Worm (Caenorhabditis elegans): Measurements from ENCODE around the gene wht-4.

The wht-4 gene

DNA sequence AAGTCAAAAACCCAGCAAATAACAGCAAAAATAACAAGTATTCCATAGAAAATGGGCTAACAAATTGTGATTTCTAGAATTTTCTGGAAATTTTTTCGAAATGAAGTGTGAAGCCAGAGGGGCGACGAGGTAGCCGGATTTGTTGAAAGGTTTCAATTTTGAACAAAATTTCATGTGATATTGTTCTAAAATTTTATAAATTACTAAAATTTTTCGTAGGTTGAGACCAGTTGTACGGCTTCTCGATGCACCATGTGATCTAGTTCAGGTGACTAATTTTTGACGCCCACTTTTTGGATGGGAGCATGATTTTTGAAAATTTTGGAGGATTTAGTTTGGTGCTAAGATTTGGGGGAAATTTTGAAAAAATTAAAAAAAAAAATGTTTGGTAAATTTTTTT, 19.5 kb upstream of the wht-4 start, which contains the start of gene gcy-19:
gcy-19 (minus strand) TSS at position 101 of the 400 bp plus-strand sequence.
- TF ChIP-seq unc-39 (tag; optimal IDR thresholded peaks at IDR 0.05) (no peak), nhr-237 (tag; optimal IDR thresholded peaks at IDR 0.05) (no peak), nhr-11 (tag; optimal IDR thresholded peaks at IDR 0.05) (no peak), ceh-16 (tag; optimal IDR thresholded peaks at IDR 0.05) (no peak), nhr-12 (tag; optimal IDR thresholded peaks at IDR 0.05) (no peak), sma-3 (GFP tag; optimal IDR thresholded peaks at IDR 0.05) (no peak), ZK546.5 (tag; optimal IDR thresholded peaks at IDR 0.05) (no peak), ceh-82 (tag; optimal IDR thresholded peaks at IDR 0.05) (no peak), mdl-1 (tag; optimal IDR thresholded peaks at IDR 0.05) (no peak)

DNA sequence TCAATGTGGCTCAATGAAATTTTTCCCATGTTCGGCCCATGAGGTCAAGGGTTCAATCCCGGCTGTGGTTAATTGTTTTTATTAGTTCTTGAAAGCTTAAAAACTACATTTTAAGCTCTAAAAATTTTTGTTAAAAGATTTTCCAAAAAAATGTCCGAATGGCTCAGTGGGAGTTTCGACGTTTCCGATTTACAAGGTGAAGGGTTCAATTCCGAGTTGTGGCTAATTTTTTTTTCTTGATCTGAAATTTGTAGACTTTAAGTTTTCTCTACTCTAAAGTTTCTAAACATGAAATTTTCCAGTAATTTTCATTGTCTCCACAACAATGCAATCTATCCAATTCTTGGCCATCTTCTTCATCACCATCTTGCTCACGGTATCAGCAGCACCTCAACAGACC, 16.2 kb upstream of the wht-4 start, which contains the start of gene F02E11.2:
F02E11.2 (plus strand) TSS at position 301 of the 400 bp plus-strand sequence.
- TF ChIP-seq aly-2 (tag; optimal IDR thresholded peaks at IDR 0.05) (no peak), zag-1 (tag; optimal IDR thresholded peaks at IDR 0.05) (no peak), R02D3.7 (tag; optimal IDR thresholded peaks at IDR 0.05) (no peak), nhr-77 (tag; optimal IDR thresholded peaks at IDR 0.05) (no peak), lsy-2 (tag; optimal IDR thresholded peaks at IDR 0.05) (no peak)

DNA sequence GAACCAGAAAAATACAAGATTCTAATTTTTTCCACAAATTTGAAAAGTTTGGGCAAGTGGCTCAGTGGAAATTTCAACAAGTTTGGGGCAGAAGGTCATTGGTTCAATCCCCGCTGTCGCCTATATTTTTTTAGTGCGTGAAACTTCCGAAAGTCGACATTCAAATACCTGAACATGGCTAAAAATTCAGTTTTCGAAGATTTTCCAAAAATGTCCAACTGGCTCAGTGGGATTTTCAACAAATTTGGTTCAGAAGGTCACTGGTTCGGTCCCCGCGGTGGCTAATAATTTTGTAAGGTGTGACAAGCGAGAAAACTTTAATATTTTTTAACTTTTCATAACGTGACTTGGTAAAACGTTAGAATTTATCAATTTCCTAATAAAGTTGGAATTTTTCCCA, 14.0 kb upstream of the wht-4 start:
- TF ChIP-seq ceh-16 (tag; optimal IDR thresholded peaks at IDR 0.05): no peak
- TF ChIP-seq nhr-23 (tag; optimal IDR thresholded peaks at IDR 0.05): no peak

DNA sequence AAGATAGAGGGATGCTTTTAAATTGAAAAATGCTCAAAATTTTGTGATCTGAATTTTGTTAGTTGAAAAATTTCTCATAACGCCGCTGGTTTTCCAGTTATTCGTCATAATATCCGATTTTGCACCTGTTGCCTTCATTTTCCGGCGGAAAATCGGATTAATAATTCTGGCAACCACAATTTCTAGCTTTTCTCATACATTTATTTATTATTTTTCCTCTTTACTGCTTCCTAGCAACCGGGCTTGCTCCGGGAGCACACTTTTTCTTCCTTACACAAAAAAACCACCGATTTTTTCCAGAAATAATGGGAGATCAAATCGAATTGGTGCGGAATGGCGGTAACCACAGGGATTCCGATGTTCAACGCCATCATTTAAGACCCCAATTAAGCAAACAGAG, 11.4 kb upstream of the wht-4 start, which contains the start of gene F02E11.7:
F02E11.7 (plus strand) TSS at position 301 of the 400 bp plus-strand sequence.
- TF ChIP-seq aly-2 (tag; optimal IDR thresholded peaks at IDR 0.05): no peak
- TF ChIP-seq nhr-21 (tag; optimal IDR thresholded peaks at IDR 0.05): no peak
- TF ChIP-seq nhr-237 (tag; optimal IDR thresholded peaks at IDR 0.05): no peak
- no peak for TF ChIP-seq egl-27 (tag; optimal IDR thresholded peaks at IDR 0.05)
- TF ChIP-seq unc-62 (GFP tag; optimal IDR thresholded peaks at IDR 0.05): no peak
- TF ChIP-seq zag-1 (tag; optimal IDR thresholded peaks at IDR 0.05): no peak
- no peak for TF ChIP-seq elt-1 (tag; optimal IDR thresholded peaks at IDR 0.05)
- no peak for TF ChIP-seq mbf-1 (tag; optimal IDR thresholded peaks at IDR 0.05)
- no peak for TF ChIP-seq ztf-11 (tag; optimal IDR thresholded peaks at IDR 0.05)
- TF ChIP-seq nhr-10 (tag; optimal IDR thresholded peaks at IDR 0.05): no peak
- no peak for TF ChIP-seq mdl-1 (tag; optimal IDR thresholded peaks at IDR 0.05)
- TF ChIP-seq sem-4 (tag; optimal IDR thresholded peaks at IDR 0.05): no peak
- TF ChIP-seq skn-1 (tag; optimal IDR thresholded peaks at IDR 0.05): no peak
- no peak for TF ChIP-seq nhr-129 (tag; optimal IDR thresholded peaks at IDR 0.05)
- TF ChIP-seq ztf-4 (tag; optimal IDR thresholded peaks at IDR 0.05): no peak
- TF ChIP-seq ama-1 (optimal IDR thresholded peaks at IDR 0.05): no peak

DNA sequence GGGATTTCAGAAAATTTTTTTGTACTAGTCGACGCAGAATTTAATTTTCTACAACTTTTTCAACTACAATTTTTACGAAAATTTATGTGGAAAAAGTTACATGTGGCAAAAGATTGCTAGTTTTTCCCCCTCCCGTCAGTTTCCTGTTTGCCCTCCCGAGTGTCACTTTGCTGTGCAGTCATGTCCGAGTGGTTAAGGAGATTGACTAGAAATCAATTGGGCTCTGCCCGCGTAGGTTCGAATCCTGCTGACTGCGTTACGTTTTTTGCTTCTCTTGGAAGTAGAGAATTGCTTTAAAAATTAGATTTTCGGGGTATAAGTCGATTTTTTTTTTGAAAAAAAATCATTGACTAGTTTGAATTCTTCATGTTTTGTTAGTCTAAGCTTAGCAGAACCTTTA, 10.9 kb upstream of the wht-4 start:
- peak; percentile 12 for TF ChIP-seq crh-2 (tag; optimal IDR thresholded peaks at IDR 0.05)
- TF ChIP-seq lsy-2 (tag; optimal IDR thresholded peaks at IDR 0.05): no peak

DNA sequence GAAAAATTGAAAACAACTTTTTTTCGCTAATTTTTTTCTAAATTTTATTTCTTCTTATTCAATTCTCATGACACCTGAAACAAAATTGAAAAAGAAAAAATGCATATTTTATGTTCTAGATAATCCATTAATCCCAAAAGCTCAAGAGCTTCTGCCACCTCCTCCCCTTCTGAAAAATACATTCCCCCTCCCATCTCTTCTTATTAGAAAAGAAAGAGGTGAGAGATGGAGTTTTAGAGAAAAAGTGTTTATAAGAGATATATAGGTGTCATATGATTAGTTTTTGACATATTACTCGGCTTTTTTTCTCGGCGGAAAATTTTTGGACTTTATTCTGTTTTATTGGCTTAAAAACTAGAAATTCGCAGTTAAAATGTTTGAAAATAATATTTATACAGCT, 8.1 kb upstream of the wht-4 start:
- no peak for TF ChIP-seq sma-3 (GFP tag; optimal IDR thresholded peaks at IDR 0.05)
- TF ChIP-seq skn-1 (tag; optimal IDR thresholded peaks at IDR 0.05): no peak
- no peak for TF ChIP-seq Y55F3AM.14 (GFP tag; optimal IDR thresholded peaks at IDR 0.05)
- no peak for TF ChIP-seq snpc-4 (tag; optimal IDR thresholded peaks at IDR 0.05)
- TF ChIP-seq sem-4 (tag; optimal IDR thresholded peaks at IDR 0.05): no peak
- TF ChIP-seq blmp-1 (tag; optimal IDR thresholded peaks at IDR 0.05; ENCODE audit: insufficient read depth): no peak
- peak in 1 of 2 experiments; percentile 38 for TF ChIP-seq lsy-2 (tag; optimal IDR thresholded peaks at IDR 0.05)
- TF ChIP-seq nhr-10 (tag; optimal IDR thresholded peaks at IDR 0.05): no peak
- TF ChIP-seq peb-1 (tag; optimal IDR thresholded peaks at IDR 0.05): no peak
- TF ChIP-seq C34F6.9 (tag; optimal IDR thresholded peaks at IDR 0.05): peak; percentile 66
- TF ChIP-seq unc-55 (GFP tag; optimal IDR thresholded peaks at IDR 0.05): peak; percentile 66
- no peak for TF ChIP-seq ztf-1 (GFP tag; conservative IDR thresholded peaks at IDR 0.05)

Data from whole organism, L2 larva.